In genomic region chr2L:12681603-12682368, dm6 we compare ENCODE assay signal across 2 fruit fly cellular contexts.
TF ChIP-seq lines count a peak whose summit lies in the region.

No protein-coding gene starts in this region.

- no peak for TF ChIP-seq CTCF in whole organism, embryonic (GFP tag; optimal IDR thresholded peaks at IDR 0.05; lab: Kevin White, UChicago)

TF ChIP-seq in whole organism, embryonic, 481 proteins besides CTCF, POLR2A, EP300 and RAD21 (continues in another document):
- no peak for TF ChIP-seq CG2120 (GFP tag; optimal IDR thresholded peaks at IDR 0.05; lab: Kevin White, UChicago)
- TF ChIP-seq nerfin-1 (tag; optimal IDR thresholded peaks at IDR 0.05; lab: Kevin White, UChicago): peak; percentile 25
- TF ChIP-seq Ravus (GFP tag; IDR thresholded peaks at IDR 0.05; lab: Robert Waterston, UW): no peak
- peak; percentile 77 for TF ChIP-seq vvl (GFP tag; IDR thresholded peaks at IDR 0.05; lab: Robert Waterston, UW)
- TF ChIP-seq Ets65A (GFP tag; lab: Kevin White, UChicago): no peak
- TF ChIP-seq gsb (GFP tag; IDR thresholded peaks at IDR 0.05; lab: Robert Waterston, UW): no peak
- no peak for TF ChIP-seq Nf-YA (GFP tag; IDR thresholded peaks at IDR 0.05; lab: Robert Waterston, UW)
- TF ChIP-seq Ptx1 (GFP tag; IDR thresholded peaks at IDR 0.05; lab: Robert Waterston, UW): no peak
- TF ChIP-seq schlank (tag; optimal IDR thresholded peaks at IDR 0.05; lab: Kevin White, UChicago): no peak
- no peak for TF ChIP-seq CG17328 (GFP tag; IDR thresholded peaks at IDR 0.05; lab: Robert Waterston, UW)
- TF ChIP-seq Oaz (GFP tag; IDR thresholded peaks at IDR 0.05; lab: Robert Waterston, UW): no peak
- TF ChIP-seq Scr (GFP tag; IDR thresholded peaks at IDR 0.05; lab: Robert Waterston, UW; ENCODE audit: partially characterized antibody): no peak
- TF ChIP-seq Hand (GFP tag; optimal IDR thresholded peaks at IDR 0.05; lab: Kevin White, UChicago): no peak
- no peak for TF ChIP-seq TFAM (GFP tag; optimal IDR thresholded peaks at IDR 0.05; lab: Kevin White, UChicago)
- TF ChIP-seq CG31365 (tag; optimal IDR thresholded peaks at IDR 0.05; lab: Kevin White, UChicago): no peak
- no peak for TF ChIP-seq CG2712 (tag; optimal IDR thresholded peaks at IDR 0.05; lab: Kevin White, UChicago)
- no peak for TF ChIP-seq CG11093 (GFP tag; IDR thresholded peaks at IDR 0.05; lab: Robert Waterston, UW)
- TF ChIP-seq hbn (GFP tag; IDR thresholded peaks at IDR 0.05; lab: Robert Waterston, UW; ENCODE audit: partially characterized antibody): no peak
- no peak for TF ChIP-seq Sry-β (GFP tag; optimal IDR thresholded peaks at IDR 0.05; lab: Kevin White, UChicago)
- no peak for TF ChIP-seq Neu2 (GFP tag; optimal IDR thresholded peaks at IDR 0.05; lab: Kevin White, UChicago; ENCODE audit: borderline replicate concordance)
- no peak for TF ChIP-seq zfh2 (GFP tag; optimal IDR thresholded peaks at IDR 0.05; lab: Kevin White, UChicago)
- no peak for TF ChIP-seq CG7372 (GFP tag; IDR thresholded peaks at IDR 0.05; lab: Robert Waterston, UW)
- no peak for TF ChIP-seq ssp (GFP tag; IDR thresholded peaks at IDR 0.05; lab: Robert Waterston, UW)
- TF ChIP-seq lab (GFP tag; optimal IDR thresholded peaks at IDR 0.05; lab: Kevin White, UChicago): no peak
- TF ChIP-seq CG3065 (GFP tag; optimal IDR thresholded peaks at IDR 0.05; lab: Kevin White, UChicago): no peak
- TF ChIP-seq gfzf (GFP tag; optimal IDR thresholded peaks at IDR 0.05; lab: Kevin White, UChicago): no peak
- TF ChIP-seq CG7271 (tag; optimal IDR thresholded peaks at IDR 0.05; lab: Kevin White, UChicago): no peak
- no peak for TF ChIP-seq lola (GFP tag; optimal IDR thresholded peaks at IDR 0.05; lab: Kevin White, UChicago)
- TF ChIP-seq sqz (GFP tag; optimal IDR thresholded peaks at IDR 0.05; lab: Kevin White, UChicago): peak; percentile 92
- TF ChIP-seq unc-4 (GFP tag; IDR thresholded peaks at IDR 0.05; lab: Robert Waterston, UW; ENCODE audit: partially characterized antibody): no peak
- no peak for TF ChIP-seq Dad (GFP tag; optimal IDR thresholded peaks at IDR 0.05; lab: Kevin White, UChicago)
- no peak for TF ChIP-seq zfh1 (GFP tag; IDR thresholded peaks at IDR 0.05; lab: Robert Waterston, UW)
- TF ChIP-seq CG18262 (tag; optimal IDR thresholded peaks at IDR 0.05; lab: Kevin White, UChicago): peak; percentile 9
- no peak for TF ChIP-seq CG12236 (GFP tag; optimal IDR thresholded peaks at IDR 0.05; lab: Kevin White, UChicago)
- TF ChIP-seq bsh (GFP tag; optimal IDR thresholded peaks at IDR 0.05; lab: Kevin White, UChicago): peak in 1 of 2 experiments; percentile 6
- TF ChIP-seq danr (GFP tag; IDR thresholded peaks at IDR 0.05; lab: Robert Waterston, UW): no peak
- no peak for TF ChIP-seq so (GFP tag; IDR thresholded peaks at IDR 0.05; lab: Robert Waterston, UW)
- TF ChIP-seq ap (GFP tag; IDR thresholded peaks at IDR 0.05; lab: Robert Waterston, UW): no peak
- no peak for TF ChIP-seq h (optimal IDR thresholded peaks at IDR 0.05; lab: Kevin White, UChicago)
- no peak for TF ChIP-seq knrl (GFP tag; IDR thresholded peaks at IDR 0.05; lab: Robert Waterston, UW; ENCODE audit: partially characterized antibody)
- no peak for TF ChIP-seq C15 (GFP tag; IDR thresholded peaks at IDR 0.05; lab: Robert Waterston, UW)
- no peak for TF ChIP-seq CG14710 (tag; optimal IDR thresholded peaks at IDR 0.05; lab: Kevin White, UChicago)
- TF ChIP-seq mam (GFP tag; optimal IDR thresholded peaks at IDR 0.05; lab: Kevin White, UChicago): no peak
- no peak for TF ChIP-seq CoRest (tag; optimal IDR thresholded peaks at IDR 0.05; lab: Kevin White, UChicago)
- TF ChIP-seq pan (optimal IDR thresholded peaks at IDR 0.05; lab: Kevin White, UChicago): no peak
- TF ChIP-seq pan (GFP tag; optimal IDR thresholded peaks at IDR 0.05 in 1 of 2, IDR thresholded peaks at IDR 0.05 in 1 of 2): no peak
- no peak for TF ChIP-seq CG13894 (tag; optimal IDR thresholded peaks at IDR 0.05; lab: Kevin White, UChicago)
- TF ChIP-seq aop (GFP tag; IDR thresholded peaks at IDR 0.05; lab: Robert Waterston, UW): no peak
- no peak for TF ChIP-seq CG15011 (GFP tag; optimal IDR thresholded peaks at IDR 0.05; lab: Kevin White, UChicago)

TF ChIP-seq in whole organism, prepupa, 60 proteins besides CTCF, POLR2A, EP300 and RAD21:
- TF ChIP-seq Blimp-1 (GFP tag; optimal IDR thresholded peaks at IDR 0.05; lab: Kevin White, UChicago): no peak
- TF ChIP-seq Hr39 (GFP tag; optimal IDR thresholded peaks at IDR 0.05; lab: Kevin White, UChicago): peak; percentile 19

Comparison
In these comparisons a context has a peak if more than half of its experiments do, and no peak if none do; other contexts are left out.
1. Of the 7 proteins assayed by ChIP-seq in both whole organism, embryonic and whole organism, prepupa: peak only in whole organism, embryonic: none; only in whole organism, prepupa: Hr39; in both: none; in neither: 6.